Worm (Caenorhabditis elegans) whole organism, L1 larva: ENCODE measurements around the gene gpc-1.

Experiments
- ama-1 ChIP-seq: fragments of 150-350 bp; optimal IDR thresholded peaks from 2 replicates; lab custom pipeline; 2014
- ceh-8 ChIP-seq: fragments of 200-800 bp; sonication (Bioruptor generic); optimal IDR thresholded peaks from 2 replicates; lab custom pipeline; 2018; ENCODE audit warnings: mild to moderate bottlenecking, missing genetic modification characterization, moderate library complexity, missing compliant biosample characterization
- ceh-88 ChIP-seq: fragments of 200-800 bp; sonication (Bioruptor generic); IDR thresholded peaks from 2 replicates; pipeline ENCODE4 v1.3.6; 2022; ENCODE audit warnings: missing genetic modification characterization, missing compliant biosample characterization
- ceh-90 ChIP-seq: sonication (generic microtip); optimal IDR thresholded peaks from 2 replicates; lab custom pipeline; 2016; ENCODE audit warnings: missing genetic modification characterization, missing compliant biosample characterization
- dpl-1 ChIP-seq, 3 experiments: fragments of 150-350 bp in 2 of 3; sonication (generic microtip) in 1 of 3; optimal IDR thresholded peaks; 2 replicates each; lab custom pipeline; 2014 to 2017; ENCODE audit warnings: missing biosample characterization in 3 of 3, missing genetic modification characterization in 3 of 3, missing genetic modification reagents in 3 of 3
- dsc-1 ChIP-seq: sonication (generic microtip); optimal IDR thresholded peaks from 2 replicates; lab custom pipeline; 2016; ENCODE audit warnings: mild to moderate bottlenecking, missing genetic modification characterization, missing compliant biosample characterization
- efl-1 ChIP-seq, 4 experiments: fragments of 150-350 bp; optimal IDR thresholded peaks in 3 of 4; peaks in 1 of 4; 1 replicate in 1 of 4; 2 replicates in 3 of 4; lab custom pipeline; 2014; ENCODE audit warnings: missing biosample characterization in 2 of 4, missing genetic modification characterization in 2 of 4, missing genetic modification reagents in 2 of 4
- efl-3 ChIP-seq: fragments of 200-800 bp; sonication (Bioruptor generic); optimal IDR thresholded peaks from 2 replicates; lab custom pipeline; 2018; ENCODE audit warnings: mild to moderate bottlenecking, missing genetic modification characterization, missing compliant biosample characterization
- egl-13 ChIP-seq: sonication (generic microtip); optimal IDR thresholded peaks from 2 replicates; lab custom pipeline; 2016; ENCODE audit warnings: missing genotype, missing genetic modification reagents, missing genetic modification characterization, missing compliant biosample characterization
- elt-2 ChIP-seq: sonication (generic microtip); optimal IDR thresholded peaks from 2 replicates; lab custom pipeline; 2016; ENCODE audit warnings: missing genetic modification characterization, mild to moderate bottlenecking, inconsistent platforms, missing compliant biosample characterization, missing genetic modification reagents
- ets-5 ChIP-seq: fragments of 200-800 bp; sonication (Bioruptor generic); IDR thresholded peaks from 2 replicates; pipeline ENCODE4 v1.3.6; 2022; ENCODE audit warnings: missing genetic modification characterization, missing compliant biosample characterization
- fkh-10 ChIP-seq: sonication (generic microtip); optimal IDR thresholded peaks from 2 replicates; lab custom pipeline; 2017; ENCODE audit warnings: missing biosample characterization, missing genetic modification reagents, missing genetic modification characterization
- fkh-8 ChIP-seq: sonication (generic microtip); optimal IDR thresholded peaks from 2 replicates; lab custom pipeline; 2016; ENCODE audit warnings: mild to moderate bottlenecking, missing genetic modification characterization, missing compliant biosample characterization
- grh-1 ChIP-seq: fragments of 200-800 bp; sonication (Bioruptor generic); IDR thresholded peaks from 2 replicates; pipeline ENCODE4 v1.3.6; 2022; ENCODE audit warnings: missing genetic modification reagents, missing genetic modification characterization, missing compliant biosample characterization
- hlh-4 ChIP-seq: sonication (generic microtip); optimal IDR thresholded peaks from 2 replicates; lab custom pipeline; 2016; ENCODE audit warnings: mild to moderate bottlenecking, missing genetic modification characterization, missing compliant biosample characterization
- hpl-2 ChIP-seq: fragments of 150-350 bp; optimal IDR thresholded peaks from 2 replicates; lab custom pipeline; 2014; ENCODE audit warnings: missing biosample characterization, missing genetic modification reagents, missing genetic modification characterization
- lin-14 ChIP-seq: fragments of 200-800 bp; sonication (Bioruptor generic); optimal IDR thresholded peaks from 2 replicates; lab custom pipeline; 2018; ENCODE audit warnings: mild to moderate bottlenecking, missing genetic modification characterization, moderate library complexity, missing compliant biosample characterization
- mdl-1 ChIP-seq, 2 experiments: fragments of 150-350 bp; optimal IDR thresholded peaks; 2 replicates each; lab custom pipeline; 2014 to 2017; ENCODE audit warnings: missing biosample characterization in 2 of 2, missing genetic modification characterization in 2 of 2, inconsistent platforms in 1 of 2
- mef-2 ChIP-seq: fragments of 150-350 bp; optimal IDR thresholded peaks from 2 replicates; lab custom pipeline; 2014; ENCODE audit warnings: missing biosample characterization, missing genetic modification characterization
- nhr-19 ChIP-seq: fragments of 200-800 bp; sonication (Bioruptor generic); conservative IDR thresholded peaks from 2 replicates; pipeline ENCODE4 v1.3.6; 2022; ENCODE audit warnings: missing genetic modification characterization, missing compliant biosample characterization
- nhr-28 ChIP-seq: fragments of 150-350 bp; optimal IDR thresholded peaks from 2 replicates; lab custom pipeline; 2014; ENCODE audit warnings: missing biosample characterization, missing genetic modification characterization
- nhr-47 ChIP-seq: sonication (generic microtip); optimal IDR thresholded peaks from 2 replicates; lab custom pipeline; 2016; ENCODE audit warnings: mild to moderate bottlenecking, missing genetic modification characterization, moderate library complexity, missing compliant biosample characterization
- nhr-71 ChIP-seq: sonication (generic microtip); optimal IDR thresholded peaks from 2 replicates; lab custom pipeline; 2016; ENCODE audit warnings: mild to moderate bottlenecking, missing genetic modification characterization, moderate library complexity, missing compliant biosample characterization
- nhr-76 ChIP-seq: sonication (generic microtip); optimal IDR thresholded peaks from 2 replicates; lab custom pipeline; 2017; ENCODE audit warnings: missing biosample characterization, missing genetic modification characterization
- nhr-85 ChIP-seq: sonication (generic microtip); peaks from one replicate; lab custom pipeline; 2016; ENCODE audit warnings: missing genetic modification characterization, inconsistent platforms, missing compliant biosample characterization
- pag-3 ChIP-seq: sonication (generic microtip); optimal IDR thresholded peaks from 2 replicates; lab custom pipeline; 2017; ENCODE audit warnings: missing genetic modification characterization, mild to moderate bottlenecking, missing compliant biosample characterization, antibody characterized with exemption, borderline replicate concordance; ENCODE audit not compliant: insufficient read depth
- pax-3 ChIP-seq: fragments of 200-800 bp; sonication (Bioruptor generic); optimal IDR thresholded peaks from 2 replicates; lab custom pipeline; 2018; ENCODE audit warnings: mild to moderate bottlenecking, missing genetic modification characterization, moderate library complexity, missing compliant biosample characterization
- pqm-1 ChIP-seq: sonication (generic microtip); optimal IDR thresholded peaks from 3 replicates; lab custom pipeline; 2017; ENCODE audit warnings: missing biosample characterization, missing genetic modification characterization
- rnt-1 ChIP-seq: sonication (generic microtip); optimal IDR thresholded peaks from 2 replicates; lab custom pipeline; 2016; ENCODE audit warnings: mild to moderate bottlenecking, missing genetic modification characterization, moderate library complexity, missing compliant biosample characterization
- skn-1 ChIP-seq: fragments of 150-350 bp; optimal IDR thresholded peaks from 2 replicates; lab custom pipeline; 2014; ENCODE audit warnings: missing biosample characterization, missing genetic modification characterization
- snpc-4 ChIP-seq: fragments of 150-350 bp; optimal IDR thresholded peaks from 2 replicates; lab custom pipeline; 2014; ENCODE audit warnings: missing biosample characterization, missing genetic modification characterization
- snu-23 ChIP-seq: sonication (generic microtip); optimal IDR thresholded peaks from 2 replicates; lab custom pipeline; 2016; ENCODE audit warnings: missing genetic modification characterization, missing compliant biosample characterization
- unc-30 ChIP-seq: sonication (generic microtip); optimal IDR thresholded peaks from 2 replicates; lab custom pipeline; 2017; ENCODE audit warnings: missing biosample characterization, missing genetic modification characterization
- unc-62 ChIP-seq: fragments of 150-350 bp; optimal IDR thresholded peaks from 2 replicates; lab custom pipeline; 2014; ENCODE audit warnings: missing biosample characterization, missing genetic modification reagents, missing genetic modification characterization
- unc-86 ChIP-seq: sonication (generic microtip); optimal IDR thresholded peaks from 2 replicates; lab custom pipeline; 2016; ENCODE audit warnings: missing genetic modification characterization, missing compliant biosample characterization
- vab-15 ChIP-seq: sonication (generic microtip); optimal IDR thresholded peaks from 2 replicates; lab custom pipeline; 2017; ENCODE audit warnings: missing genotype, mild to moderate bottlenecking, missing genetic modification characterization, missing compliant biosample characterization
- xbp-1 ChIP-seq: sonication (generic microtip); optimal IDR thresholded peaks from 2 replicates; lab custom pipeline; 2016; ENCODE audit warnings: missing genetic modification characterization, missing compliant biosample characterization
- ztf-11 ChIP-seq, 2 experiments: sonication (generic microtip); optimal IDR thresholded peaks; 2 replicates each; lab custom pipeline; 2016 to 2017; ENCODE audit warnings: missing genetic modification characterization in 2 of 2, missing biosample characterization in 1 of 2, missing compliant biosample characterization in 1 of 2

Gene gpc-1

DNA sequence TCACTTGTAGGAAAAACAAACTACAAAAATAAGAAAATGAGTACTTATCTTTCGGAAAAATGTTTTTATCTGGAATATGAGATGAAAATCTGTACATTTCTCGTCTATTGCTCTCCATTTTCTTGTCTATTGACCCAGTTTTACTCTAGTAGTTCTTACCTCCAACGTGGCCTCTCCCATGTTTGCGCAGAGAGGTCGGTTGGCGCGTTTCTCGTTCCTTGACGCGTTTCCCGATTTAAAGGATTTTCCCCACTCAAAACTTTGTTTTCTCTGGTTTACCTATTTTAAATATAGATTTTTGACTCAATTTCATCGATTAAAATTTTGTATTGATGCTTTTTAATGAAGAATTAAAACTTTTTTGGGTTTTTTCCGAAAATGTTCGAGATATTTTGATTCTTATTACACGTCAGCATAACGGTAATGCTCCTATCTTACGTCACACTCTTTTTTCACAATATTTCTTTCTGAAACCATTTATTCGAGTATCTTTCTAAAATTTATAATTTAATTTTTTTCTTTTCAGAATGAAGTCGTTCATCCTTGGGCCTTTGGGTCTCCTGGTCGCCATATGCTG is 24.0 kb downstream of the gpc-1 start, which contains the start of gene T14G8.3 (continued):
- TF ChIP-seq nhr-19 (peak; percentile 48), egl-13 (tag; lab: Kevin White, UChicago) (no peak), nhr-47 (tag; lab: Kevin White, UChicago) (peak; percentile 47), lin-14 (GFP tag; lab: Kevin White, UChicago) (peak; percentile 75), hlh-4 (tag; lab: Kevin White, UChicago) (no peak), ets-5 (no peak), snpc-4 (tag; lab: Kevin White, UChicago) (peak; percentile 38), nhr-71 (peak; percentile 67), snu-23 (GFP tag; lab: Kevin White, UChicago) (peak; percentile 70), rnt-1 (tag; lab: Kevin White, UChicago) (peak; percentile 53), dpl-1 (GFP tag; optimal IDR thresholded peaks at IDR 0.05; lab: Kevin White, UChicago) (peak in 2 of 3 experiments; percentile 36 to 57), hpl-2 (no peak), unc-86 (tag; lab: Kevin White, UChicago) (peak; percentile 25)
- TF ChIP-seq, all 84 proteins: peak for 28

DNA sequence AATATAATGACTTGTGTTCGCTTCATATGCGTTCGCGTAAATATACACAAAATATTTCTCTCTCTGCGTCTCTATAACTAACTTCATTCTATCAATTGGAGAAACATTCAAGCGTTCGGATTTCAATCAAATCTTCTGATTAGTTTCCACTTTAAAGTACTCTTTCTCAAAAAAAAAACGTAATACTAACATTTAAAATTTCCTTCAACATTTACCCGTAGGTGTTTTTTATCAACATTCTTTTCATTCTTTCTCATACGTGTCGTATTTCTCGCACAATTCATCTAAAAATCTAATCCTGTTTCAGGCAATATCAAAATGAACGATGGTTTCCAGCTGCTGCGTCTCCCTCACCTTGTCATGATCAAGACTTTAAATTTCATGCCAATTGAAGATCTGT is 27.1 kb downstream of the gpc-1 start, which contains the start of gene T14G8.2:
TSS of gene T14G8.2 (plus strand) at position 301 of the 400 bp plus-strand sequence.
- no peak for TF ChIP-seq nhr-76 (tag; lab: Kevin White, UChicago)
- no peak for TF ChIP-seq ceh-90 (tag; lab: Kevin White, UChicago)
- TF ChIP-seq fkh-10 (GFP tag; lab: Kevin White, UChicago) = no peak
- no peak for TF ChIP-seq nhr-47 (tag; lab: Kevin White, UChicago)
- no peak for TF ChIP-seq unc-30
- no peak for TF ChIP-seq vab-15 (tag; lab: Kevin White, UChicago)
- no peak for TF ChIP-seq unc-62 (GFP tag; lab: Kevin White, UChicago)
- TF ChIP-seq skn-1 (tag; lab: Kevin White, UChicago) = no peak
- TF ChIP-seq ceh-88 (GFP tag; lab: Robert Waterston, UW) = no peak
- TF ChIP-seq unc-86 (tag; lab: Kevin White, UChicago) = no peak
- TF ChIP-seq grh-1 (GFP tag; lab: Robert Waterston, UW) = no peak
- TF ChIP-seq mdl-1 (tag; optimal IDR thresholded peaks at IDR 0.05; lab: Kevin White, UChicago) = no peak
- TF ChIP-seq ceh-8 = no peak
- no peak for TF ChIP-seq xbp-1 (tag; lab: Kevin White, UChicago)
- no peak for TF ChIP-seq nhr-28 (tag; lab: Kevin White, UChicago)

DNA sequence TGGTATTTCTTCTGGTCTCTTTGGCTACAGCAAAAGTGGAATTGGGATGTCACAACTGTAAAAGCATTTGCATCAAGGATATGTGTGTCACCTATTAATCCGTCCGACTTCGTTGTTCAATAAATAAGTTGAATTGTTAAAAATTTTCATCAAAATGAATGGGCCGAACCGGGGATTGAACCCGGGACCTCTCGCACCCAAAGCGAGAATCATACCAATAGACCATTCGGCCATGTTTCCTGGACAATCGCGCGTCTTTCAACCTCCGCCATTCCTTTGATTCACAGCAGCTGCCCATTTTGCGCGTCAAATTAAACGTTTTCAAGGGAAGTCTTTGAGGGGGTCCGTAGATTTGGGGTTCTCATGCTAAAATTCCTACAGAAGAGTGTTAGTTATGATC is 30.1 kb downstream of the gpc-1 start:
- no peak for TF ChIP-seq pqm-1 (tag; lab: Kevin White, UChicago)
- TF ChIP-seq mef-2 (tag; lab: Kevin White, UChicago) = no peak
- no peak for TF ChIP-seq snpc-4 (tag; lab: Kevin White, UChicago)
- no peak for TF ChIP-seq efl-1 (optimal IDR thresholded peaks at IDR 0.05; lab: Kevin White, UChicago)
- TF ChIP-seq efl-1 (GFP tag; optimal IDR thresholded peaks at IDR 0.05 in 1 of 2; lab: Kevin White, UChicago) = peak in 1 of 2 experiments; percentile 74

DNA sequence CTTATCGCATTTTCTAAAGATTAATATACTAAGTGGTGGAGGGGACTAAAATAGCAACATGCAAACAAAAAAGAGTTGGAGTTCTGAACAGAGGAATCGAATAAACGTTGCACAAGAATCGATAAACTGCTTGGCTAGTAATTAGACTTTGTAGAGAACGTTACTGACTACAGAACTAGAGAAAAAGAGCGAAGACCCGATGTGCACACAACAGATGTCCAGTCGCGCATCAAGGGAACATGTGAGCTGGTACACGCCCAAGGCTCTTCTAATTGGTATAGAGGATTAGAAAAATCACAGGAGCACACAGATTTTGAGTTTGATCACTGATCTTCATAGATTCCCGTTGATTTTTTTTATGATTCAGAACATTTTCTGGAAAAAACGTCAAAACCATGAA is 30.7 kb downstream of the gpc-1 start:
- no peak for TF ChIP-seq fkh-8 (tag; lab: Kevin White, UChicago)
- peak; percentile 55 for TF ChIP-seq dsc-1 (tag; lab: Kevin White, UChicago)
- peak; percentile 5 for TF ChIP-seq ceh-8
- no peak for TF ChIP-seq efl-1 (optimal IDR thresholded peaks at IDR 0.05; lab: Kevin White, UChicago)
- TF ChIP-seq efl-1 (GFP tag; optimal IDR thresholded peaks at IDR 0.05 in 1 of 2; lab: Kevin White, UChicago) = peak in 1 of 2 experiments; percentile 82

DNA sequence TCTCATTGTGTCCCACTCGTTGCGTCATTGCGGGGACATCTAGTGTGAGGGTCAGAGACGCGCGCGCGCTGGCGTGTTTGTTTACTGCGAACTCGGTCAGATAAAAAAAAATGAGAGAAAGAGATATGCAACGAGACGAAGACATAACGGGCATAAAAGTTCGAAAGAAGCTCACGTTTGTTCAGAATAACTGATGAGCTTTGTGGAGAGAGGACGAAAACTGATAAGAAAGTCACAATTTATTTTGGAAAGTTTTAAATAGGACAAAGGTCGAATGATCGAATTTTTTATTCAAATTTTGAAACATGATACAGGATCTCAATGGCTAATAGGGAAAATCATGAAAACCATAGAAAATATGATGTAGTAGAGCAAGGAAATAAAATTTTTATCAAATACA is 31.7 kb downstream of the gpc-1 start:
- TF ChIP-seq ztf-11 (tag; optimal IDR thresholded peaks at IDR 0.05; lab: Kevin White, UChicago) (no peak), nhr-47 (tag; lab: Kevin White, UChicago) (no peak), mdl-1 (tag; optimal IDR thresholded peaks at IDR 0.05; lab: Kevin White, UChicago) (no peak), pag-3 (no peak), dsc-1 (tag; lab: Kevin White, UChicago) (no peak), lin-14 (GFP tag; lab: Kevin White, UChicago) (peak; percentile 47), grh-1 (GFP tag; lab: Robert Waterston, UW) (no peak), efl-3 (no peak), nhr-85 (tag; lab: Kevin White, UChicago) (peak; percentile 61), nhr-19 (no peak), pax-3 (tag; lab: Kevin White, UChicago) (no peak), elt-2 (tag; lab: Kevin White, UChicago) (peak; percentile 49), snpc-4 (tag; lab: Kevin White, UChicago) (no peak), nhr-71 (peak; percentile 19), rnt-1 (tag; lab: Kevin White, UChicago) (peak; percentile 14), ama-1 (lab: Kevin White, UChicago) (no peak), fkh-10 (GFP tag; lab: Kevin White, UChicago) (no peak)
